Worm (Caenorhabditis elegans) whole organism, L1 larva: ENCODE results near the gene M04B2.4.

ENCODE experiments used
- C16A3.4 ChIP-seq: fragments of 150-350 bp; optimal IDR thresholded peaks from 2 replicates; lab custom pipeline; 2014; ENCODE audit warnings: missing biosample characterization, missing genetic modification characterization
- F16B12.6 ChIP-seq: fragments of 150-350 bp; optimal IDR thresholded peaks from 2 replicates; lab custom pipeline; 2014; ENCODE audit warnings: missing biosample characterization, missing genetic modification characterization
- aha-1 ChIP-seq: fragments of 150-350 bp; optimal IDR thresholded peaks from 2 replicates; lab custom pipeline; 2014; ENCODE audit warnings: missing biosample characterization, missing genetic modification characterization
- aly-2 ChIP-seq: fragments of 150-350 bp; optimal IDR thresholded peaks from 2 replicates; lab custom pipeline; 2014; ENCODE audit warnings: missing biosample characterization, missing genetic modification characterization
- ama-1 ChIP-seq: fragments of 150-350 bp; optimal IDR thresholded peaks from 2 replicates; lab custom pipeline; 2014
- ceh-90 ChIP-seq: sonication (generic microtip); optimal IDR thresholded peaks from 2 replicates; lab custom pipeline; 2016; ENCODE audit warnings: missing genetic modification characterization, missing compliant biosample characterization
- ces-1 ChIP-seq: fragments of 150-350 bp; optimal IDR thresholded peaks from 2 replicates; lab custom pipeline; 2014; ENCODE audit warnings: missing biosample characterization, missing genetic modification reagents, missing genetic modification characterization
- dpl-1 ChIP-seq, 3 experiments: fragments of 150-350 bp in 2 of 3; sonication (generic microtip) in 1 of 3; optimal IDR thresholded peaks; 2 replicates each; lab custom pipeline; 2014 to 2017; ENCODE audit warnings: missing biosample characterization in 3 of 3, missing genetic modification characterization in 3 of 3, missing genetic modification reagents in 3 of 3
- dsc-1 ChIP-seq: sonication (generic microtip); optimal IDR thresholded peaks from 2 replicates; lab custom pipeline; 2016; ENCODE audit warnings: mild to moderate bottlenecking, missing genetic modification characterization, missing compliant biosample characterization
- efl-1 ChIP-seq, 4 experiments: fragments of 150-350 bp; optimal IDR thresholded peaks in 3 of 4; peaks in 1 of 4; 1 replicate in 1 of 4; 2 replicates in 3 of 4; lab custom pipeline; 2014; ENCODE audit warnings: missing biosample characterization in 2 of 4, missing genetic modification characterization in 2 of 4, missing genetic modification reagents in 2 of 4
- efl-3 ChIP-seq: fragments of 200-800 bp; sonication (Bioruptor generic); optimal IDR thresholded peaks from 2 replicates; lab custom pipeline; 2018; ENCODE audit warnings: mild to moderate bottlenecking, missing genetic modification characterization, missing compliant biosample characterization
- elt-3 ChIP-seq, 6 experiments: fragments of 150-350 bp in 1 of 6; sonication (generic microtip); optimal IDR thresholded peaks; 2 replicates each; lab custom pipeline; 2017 to 2018; ENCODE audit warnings: missing biosample characterization in 6 of 6, missing genetic modification characterization in 6 of 6, inconsistent platforms in 1 of 6
- ets-5 ChIP-seq: fragments of 200-800 bp; sonication (Bioruptor generic); IDR thresholded peaks from 2 replicates; pipeline ENCODE4 v1.3.6; 2022; ENCODE audit warnings: missing genetic modification characterization, missing compliant biosample characterization
- fkh-4 ChIP-seq: sonication (generic microtip); optimal IDR thresholded peaks from 2 replicates; lab custom pipeline; 2016; ENCODE audit warnings: missing compliant biosample characterization, missing genetic modification characterization, borderline replicate concordance
- fkh-8 ChIP-seq: sonication (generic microtip); optimal IDR thresholded peaks from 2 replicates; lab custom pipeline; 2016; ENCODE audit warnings: mild to moderate bottlenecking, missing genetic modification characterization, missing compliant biosample characterization
- hlh-17 ChIP-seq: fragments of 200-800 bp; sonication (Bioruptor generic); optimal IDR thresholded peaks from 2 replicates; lab custom pipeline; 2018; ENCODE audit warnings: missing genetic modification characterization, mild to moderate bottlenecking, missing compliant biosample characterization, moderate library complexity, borderline replicate concordance
- hlh-4 ChIP-seq: sonication (generic microtip); optimal IDR thresholded peaks from 2 replicates; lab custom pipeline; 2016; ENCODE audit warnings: mild to moderate bottlenecking, missing genetic modification characterization, missing compliant biosample characterization
- jun-1 ChIP-seq: fragments of 150-350 bp; optimal IDR thresholded peaks from 2 replicates; lab custom pipeline; 2014; ENCODE audit warnings: missing biosample characterization, missing genetic modification reagents, missing genetic modification characterization
- lin-14 ChIP-seq: fragments of 200-800 bp; sonication (Bioruptor generic); optimal IDR thresholded peaks from 2 replicates; lab custom pipeline; 2018; ENCODE audit warnings: mild to moderate bottlenecking, missing genetic modification characterization, moderate library complexity, missing compliant biosample characterization
- lin-15B ChIP-seq: fragments of 150-350 bp; sonication (generic microtip); optimal IDR thresholded peaks from 3 replicates; lab custom pipeline; 2014; ENCODE audit warnings: missing biosample characterization, missing genetic modification characterization
- lin-35 ChIP-seq, 2 experiments: fragments of 150-350 bp; optimal IDR thresholded peaks; 2 replicates each; lab custom pipeline; 2014; ENCODE audit warnings: missing biosample characterization in 2 of 2, missing genetic modification characterization in 2 of 2, missing genetic modification reagents in 2 of 2
- nhr-12 ChIP-seq: sonication (generic microtip); optimal IDR thresholded peaks from 2 replicates; lab custom pipeline; 2017; ENCODE audit warnings: missing biosample characterization, missing genetic modification characterization
- nhr-237 ChIP-seq: fragments of 150-350 bp; optimal IDR thresholded peaks from 2 replicates; lab custom pipeline; 2014; ENCODE audit warnings: missing biosample characterization, missing genetic modification characterization
- nhr-28 ChIP-seq: fragments of 150-350 bp; optimal IDR thresholded peaks from 2 replicates; lab custom pipeline; 2014; ENCODE audit warnings: missing biosample characterization, missing genetic modification characterization
- nhr-47 ChIP-seq: sonication (generic microtip); optimal IDR thresholded peaks from 2 replicates; lab custom pipeline; 2016; ENCODE audit warnings: mild to moderate bottlenecking, missing genetic modification characterization, moderate library complexity, missing compliant biosample characterization
- nhr-71 ChIP-seq: sonication (generic microtip); optimal IDR thresholded peaks from 2 replicates; lab custom pipeline; 2016; ENCODE audit warnings: mild to moderate bottlenecking, missing genetic modification characterization, moderate library complexity, missing compliant biosample characterization
- nhr-84 ChIP-seq: sonication (generic microtip); optimal IDR thresholded peaks from 2 replicates; lab custom pipeline; 2017; ENCODE audit warnings: missing biosample characterization, missing genetic modification characterization
- nhr-85 ChIP-seq: sonication (generic microtip); peaks from one replicate; lab custom pipeline; 2016; ENCODE audit warnings: missing genetic modification characterization, inconsistent platforms, missing compliant biosample characterization
- nhr-90 ChIP-seq: sonication (generic microtip); optimal IDR thresholded peaks from 2 replicates; lab custom pipeline; 2016; ENCODE audit warnings: mild to moderate bottlenecking, missing genetic modification characterization, missing compliant biosample characterization; ENCODE audit not compliant: poor library complexity
- pag-3 ChIP-seq: sonication (generic microtip); optimal IDR thresholded peaks from 2 replicates; lab custom pipeline; 2017; ENCODE audit warnings: missing genetic modification characterization, mild to moderate bottlenecking, missing compliant biosample characterization, antibody characterized with exemption, borderline replicate concordance; ENCODE audit not compliant: insufficient read depth
- pqm-1 ChIP-seq: sonication (generic microtip); optimal IDR thresholded peaks from 3 replicates; lab custom pipeline; 2017; ENCODE audit warnings: missing biosample characterization, missing genetic modification characterization
- rnt-1 ChIP-seq: sonication (generic microtip); optimal IDR thresholded peaks from 2 replicates; lab custom pipeline; 2016; ENCODE audit warnings: mild to moderate bottlenecking, missing genetic modification characterization, moderate library complexity, missing compliant biosample characterization
- snpc-4 ChIP-seq: fragments of 150-350 bp; optimal IDR thresholded peaks from 2 replicates; lab custom pipeline; 2014; ENCODE audit warnings: missing biosample characterization, missing genetic modification characterization
- sup-37 ChIP-seq: fragments of 200-800 bp; sonication (Bioruptor generic); optimal IDR thresholded peaks from 2 replicates; lab custom pipeline; 2018; ENCODE audit warnings: mild to moderate bottlenecking, missing genetic modification characterization, missing compliant biosample characterization
- unc-130 ChIP-seq: fragments of 150-350 bp; optimal IDR thresholded peaks from 2 replicates; lab custom pipeline; 2017; ENCODE audit warnings: missing biosample characterization, missing genetic modification characterization, inconsistent platforms
- unc-62 ChIP-seq: fragments of 150-350 bp; optimal IDR thresholded peaks from 2 replicates; lab custom pipeline; 2014; ENCODE audit warnings: missing biosample characterization, missing genetic modification reagents, missing genetic modification characterization
- unc-86 ChIP-seq: sonication (generic microtip); optimal IDR thresholded peaks from 2 replicates; lab custom pipeline; 2016; ENCODE audit warnings: missing genetic modification characterization, missing compliant biosample characterization
- xbp-1 ChIP-seq: sonication (generic microtip); optimal IDR thresholded peaks from 2 replicates; lab custom pipeline; 2016; ENCODE audit warnings: missing genetic modification characterization, missing compliant biosample characterization
- zip-4 ChIP-seq: fragments of 200-800 bp; sonication (Bioruptor generic); optimal IDR thresholded peaks from 2 replicates; lab custom pipeline; 2018; ENCODE audit warnings: mild to moderate bottlenecking, missing genetic modification characterization, moderate library complexity, missing compliant biosample characterization
- ztf-11 ChIP-seq, 2 experiments: sonication (generic microtip); optimal IDR thresholded peaks; 2 replicates each; lab custom pipeline; 2016 to 2017; ENCODE audit warnings: missing genetic modification characterization in 2 of 2, missing biosample characterization in 1 of 2, missing compliant biosample characterization in 1 of 2

M04B2.4 gene

DNA sequence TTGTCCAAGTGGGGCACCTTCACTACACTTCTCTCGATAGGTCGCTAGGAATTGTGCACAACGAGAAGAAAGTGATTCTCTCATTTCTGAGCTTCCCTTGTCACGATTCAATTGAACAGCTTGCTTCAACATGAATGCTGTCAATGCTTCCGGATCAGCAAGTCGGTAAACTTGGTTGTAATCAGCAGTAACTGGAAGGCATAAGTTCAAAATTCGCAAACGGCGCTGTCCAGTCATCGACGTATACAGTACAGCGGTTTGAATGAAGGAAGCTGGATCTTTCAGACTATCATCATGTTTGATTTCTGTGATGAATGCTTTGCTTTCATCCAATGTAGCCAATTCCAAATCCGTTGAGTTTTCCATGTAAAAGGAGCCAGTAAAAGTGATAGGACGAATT lies 42.3 kb upstream of the M04B2.4 start (continued):
- no peak for TF ChIP-seq ztf-11 (tag; optimal IDR thresholded peaks at IDR 0.05; lab: Kevin White, UChicago)

DNA sequence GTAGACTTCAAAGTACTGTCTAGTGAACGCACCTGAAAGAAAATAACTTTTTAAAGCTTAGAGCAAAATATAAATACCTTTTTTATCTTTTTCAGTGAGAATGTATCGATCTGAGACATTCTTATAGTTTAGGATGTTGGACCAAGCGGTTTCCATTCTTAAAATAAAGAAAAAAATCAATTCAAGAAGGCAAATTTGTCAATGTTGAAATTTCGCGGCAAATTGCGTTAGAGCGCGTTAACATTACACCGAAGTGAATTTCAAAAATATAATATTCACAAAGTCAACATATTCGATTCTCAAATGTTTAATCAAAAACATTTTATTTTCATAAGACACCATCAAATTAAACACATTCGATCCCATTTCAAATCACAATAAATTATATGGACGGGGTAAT lies 40.8 kb upstream of the M04B2.4 start, which contains the start of gene F12F6.7:
Gene F12F6.7, minus strand, starts transcription at position 157 of the 400 bp plus-strand sequence.
- TF ChIP-seq unc-86: no peak
- no peak for TF ChIP-seq zip-4 (GFP tag; lab: Kevin White, UChicago)
- no peak for TF ChIP-seq ces-1 (GFP tag; lab: Kevin White, UChicago)
- no peak for TF ChIP-seq hlh-4 (tag; lab: Kevin White, UChicago)
- TF ChIP-seq nhr-47 (tag; lab: Kevin White, UChicago): no peak
- no peak for TF ChIP-seq pag-3 (tag; lab: Kevin White, UChicago)
- TF ChIP-seq dsc-1: no peak
- TF ChIP-seq ceh-90 (tag; lab: Kevin White, UChicago): no peak
- TF ChIP-seq rnt-1 (tag; lab: Kevin White, UChicago): no peak
- TF ChIP-seq efl-1 (optimal IDR thresholded peaks at IDR 0.05; lab: Kevin White, UChicago): peak; percentile 40 to 67
- peak; percentile 55 to 91 for TF ChIP-seq efl-1 (GFP tag; optimal IDR thresholded peaks at IDR 0.05 in 1 of 2; lab: Kevin White, UChicago)
- TF ChIP-seq hlh-17 (GFP tag; lab: Kevin White, UChicago): no peak
- no peak for TF ChIP-seq nhr-28 (tag; lab: Kevin White, UChicago)
- TF ChIP-seq pqm-1: no peak
- TF ChIP-seq lin-15B (tag; lab: Kevin White, UChicago): no peak
- TF ChIP-seq fkh-8: no peak
- no peak for TF ChIP-seq nhr-12 (tag; lab: Kevin White, UChicago)
- TF ChIP-seq aha-1 (tag; lab: Kevin White, UChicago): no peak
- peak in 2 of 3 experiments; percentile 53 to 74 for TF ChIP-seq dpl-1 (GFP tag; optimal IDR thresholded peaks at IDR 0.05; lab: Kevin White, UChicago)
- TF ChIP-seq jun-1 (tag; lab: Kevin White, UChicago): no peak
- no peak for TF ChIP-seq nhr-84 (tag; lab: Kevin White, UChicago)
- no peak for TF ChIP-seq F16B12.6 (tag; lab: Kevin White, UChicago)
- no peak for TF ChIP-seq xbp-1 (tag; lab: Kevin White, UChicago)
- no peak for TF ChIP-seq elt-3 (tag; optimal IDR thresholded peaks at IDR 0.05; lab: Kevin White, UChicago)
- no peak for TF ChIP-seq ets-5 (GFP tag; lab: Robert Waterston, UW)
- no peak for TF ChIP-seq sup-37 (GFP tag; lab: Kevin White, UChicago)
- no peak for TF ChIP-seq C16A3.4 (tag; lab: Kevin White, UChicago)
- TF ChIP-seq ama-1 (lab: Kevin White, UChicago): no peak
- peak in 1 of 2 experiments; percentile 63 for TF ChIP-seq lin-35 (GFP tag; optimal IDR thresholded peaks at IDR 0.05; lab: Kevin White, UChicago)
- TF ChIP-seq unc-130 (tag; lab: Kevin White, UChicago): no peak
- TF ChIP-seq aly-2 (tag; lab: Kevin White, UChicago): peak; percentile 83
- no peak for TF ChIP-seq unc-62
- no peak for TF ChIP-seq fkh-4 (tag; lab: Kevin White, UChicago)
- no peak for TF ChIP-seq lin-14 (GFP tag; lab: Kevin White, UChicago)
- TF ChIP-seq snpc-4 (tag; lab: Kevin White, UChicago): no peak
- no peak for TF ChIP-seq efl-3 (GFP tag; lab: Kevin White, UChicago)
- TF ChIP-seq nhr-237 (tag; lab: Kevin White, UChicago): no peak
- peak; percentile 20 for TF ChIP-seq nhr-85 (tag; lab: Kevin White, UChicago)
- no peak for TF ChIP-seq nhr-71 (tag; lab: Kevin White, UChicago)
- no peak for TF ChIP-seq nhr-90 (tag; lab: Kevin White, UChicago)
